Fruit fly (Drosophila melanogaster) whole organism, wandering third instar larva: Measurements from ENCODE around the gene mamo.

Experiments used
- Dfd ChIP-seq: fragments of >200 bp; optimal IDR thresholded peaks from 2 replicates; lab custom pipeline; 2017; ENCODE audit warnings: missing biosample characterization, missing genetic modification characterization
- Hr83 ChIP-seq: fragments of 200-300 bp; sonication (Bioruptor generic); optimal IDR thresholded peaks from 2 replicates; lab custom pipeline; 2016; ENCODE audit warnings: missing biosample characterization, mild to moderate bottlenecking, missing genetic modification characterization, moderate library complexity; ENCODE audit not compliant: poor library complexity, severe bottlenecking
- OdsH ChIP-seq: fragments of 200-800 bp; sonication (Bioruptor generic); optimal IDR thresholded peaks from 2 replicates; lab custom pipeline; 2016; ENCODE audit warnings: missing biosample characterization, mild to moderate bottlenecking, missing genetic modification characterization
- brk ChIP-seq: fragments of 200-800 bp; sonication (Bioruptor generic); optimal IDR thresholded peaks from 2 replicates; lab custom pipeline; 2016; ENCODE audit warnings: missing biosample characterization, mild to moderate bottlenecking, missing genetic modification characterization
- fru ChIP-seq: fragments of 200-800 bp; sonication (Bioruptor generic); optimal IDR thresholded peaks from 3 replicates; lab custom pipeline; 2016; ENCODE audit warnings: missing biosample characterization, mild to moderate bottlenecking, missing genetic modification characterization
- jim ChIP-seq: fragments of 175-275, 200-325 bp; sonication (Bioruptor generic); optimal IDR thresholded peaks from 2 replicates; lab custom pipeline; 2016; ENCODE audit warnings: missing biosample characterization, mild to moderate bottlenecking, missing genetic modification characterization
- psq ChIP-seq: fragments of 200-800 bp; sonication (Bioruptor generic); optimal IDR thresholded peaks from 3 replicates; lab custom pipeline; 2017; ENCODE audit warnings: missing biosample characterization, mild to moderate bottlenecking, missing genetic modification characterization, moderate library complexity
- usp ChIP-seq: fragments of >200 bp; optimal IDR thresholded peaks from 2 replicates; lab custom pipeline; 2017; ENCODE audit warnings: missing biosample characterization, missing genetic modification characterization

dm6 chrX:14015445-14015720, 25.1 kb upstream of the mamo start:
- TF ChIP-seq psq (GFP tag; lab: Kevin White, UChicago) (no peak), Dfd (no peak), jim (GFP tag; lab: Kevin White, UChicago) (no peak), Hr83 (GFP tag; lab: Kevin White, UChicago) (no peak), usp (GFP tag; lab: Kevin White, UChicago) (no peak), fru (GFP tag; lab: Kevin White, UChicago) (no peak), brk (GFP tag; lab: Kevin White, UChicago) (no peak), OdsH (GFP tag; lab: Kevin White, UChicago) (no peak)
